Fruit fly (Drosophila melanogaster) whole organism, embryonic: Measurements from ENCODE around the gene CG1999.
A peak's percentile ranks its signal among the peaks of the same experiment; 100 is the strongest.

ENCODE experiments used
- Antp ChIP-seq: fragments of 200-800 bp; sonication (Bioruptor generic); optimal IDR thresholded peaks from 3 replicates; lab custom pipeline; 2016; ENCODE audit warnings: missing biosample characterization, missing genetic modification characterization
- BEAF-32 ChIP-seq: fragments of 200-800 bp; sonication (Bioruptor generic); optimal IDR thresholded peaks from 3 replicates; lab custom pipeline; 2017; ENCODE audit warnings: missing biosample characterization, missing genetic modification characterization, mild to moderate bottlenecking, moderate library complexity, missing genetic modification reagents
- CG11093 ChIP-seq: fragments of 200-800 bp; sonication (Bioruptor generic); IDR thresholded peaks from 3 replicates; pipeline ENCODE4 v1.3.6; 2022; ENCODE audit warnings: missing biosample characterization, missing genetic modification characterization
- CG12071 ChIP-seq: fragments of 200-800 bp; sonication (Bioruptor generic); optimal IDR thresholded peaks from 3 replicates; lab custom pipeline; 2018; ENCODE audit warnings: missing biosample characterization, mild to moderate bottlenecking, missing genetic modification characterization
- CG12659 ChIP-seq: fragments of 200-800 bp; sonication (Bioruptor generic); optimal IDR thresholded peaks from 3 replicates; lab custom pipeline; 2017; ENCODE audit warnings: mild to moderate bottlenecking, missing biosample characterization, missing genetic modification reagents, missing genetic modification characterization
- CG13123 ChIP-seq: fragments of 200-800 bp; sonication (Bioruptor generic); optimal IDR thresholded peaks from 2 replicates; lab custom pipeline; 2016; ENCODE audit warnings: missing biosample characterization, missing genetic modification characterization
- CG13894 ChIP-seq: fragments of 200-800 bp; sonication (Bioruptor generic); optimal IDR thresholded peaks from 3 replicates; lab custom pipeline; 2018; ENCODE audit warnings: missing biosample characterization, mild to moderate bottlenecking, missing genetic modification characterization, moderate library complexity
- CG14014 ChIP-seq: fragments of 200-800 bp; sonication (Bioruptor generic); IDR thresholded peaks from 2 replicates; pipeline ENCODE4 v1.3.6; 2022; ENCODE audit warnings: missing biosample characterization, missing genetic modification characterization
- CG17186 ChIP-seq: fragments of 200-800 bp; sonication (Bioruptor generic); optimal IDR thresholded peaks from 3 replicates; lab custom pipeline; 2017; ENCODE audit warnings: missing biosample characterization, missing genetic modification reagents, missing genetic modification characterization
- CG18262 ChIP-seq: fragments of 200-800 bp; optimal IDR thresholded peaks from 3 replicates; lab custom pipeline; 2019; ENCODE audit warnings: missing biosample characterization, mild to moderate bottlenecking, missing genetic modification characterization, moderate library complexity
- CG18476 ChIP-seq: fragments of 200-800 bp; sonication (Bioruptor generic); optimal IDR thresholded peaks from 2 replicates; lab custom pipeline; 2016; ENCODE audit warnings: missing biosample characterization, mild to moderate bottlenecking, missing genetic modification characterization
- CG32532 ChIP-seq: fragments of 200-800 bp; sonication (Bioruptor generic); IDR thresholded peaks from 2 replicates; pipeline ENCODE4 v1.3.6; 2022; ENCODE audit warnings: missing biosample characterization, missing genetic modification characterization
- CG4707 ChIP-seq: fragments of 200-800 bp; sonication (Bioruptor generic); optimal IDR thresholded peaks from 2 replicates; lab custom pipeline; 2018; ENCODE audit warnings: missing biosample characterization, mild to moderate bottlenecking, missing genetic modification characterization, moderate library complexity
- CG6175 ChIP-seq: fragments of 200-800 bp; sonication (Bioruptor generic); IDR thresholded peaks from 3 replicates; pipeline ENCODE4 v1.3.6; 2022; ENCODE audit warnings: missing biosample characterization, missing genetic modification characterization
- CG6689 ChIP-seq: fragments of 200-800 bp; sonication (Bioruptor generic); IDR thresholded peaks from 2 replicates; pipeline ENCODE4 v1.3.6; 2022; ENCODE audit warnings: missing biosample characterization, missing genetic modification characterization
- CG6791 ChIP-seq: fragments of 200-800 bp; sonication (Bioruptor generic); IDR thresholded peaks from 3 replicates; pipeline ENCODE4 v1.3.6; 2022; ENCODE audit warnings: missing biosample characterization, missing genetic modification characterization; ENCODE audit not compliant: partially characterized antibody
- CG6813 ChIP-seq: fragments of 200-800 bp; sonication (Bioruptor generic); optimal IDR thresholded peaks from 2 replicates; lab custom pipeline; 2017; ENCODE audit warnings: missing biosample characterization, missing genetic modification characterization, mild to moderate bottlenecking, moderate library complexity, missing genetic modification reagents
- CG8089 ChIP-seq: fragments of 200-800 bp; sonication (Bioruptor generic); optimal IDR thresholded peaks from 3 replicates; lab custom pipeline; 2016; ENCODE audit warnings: missing biosample characterization, missing genetic modification characterization
- CkIIα-i1 ChIP-seq: fragments of 200-800 bp; sonication (Bioruptor generic); IDR thresholded peaks from 2 replicates; pipeline ENCODE4 v1.3.6; 2022; ENCODE audit warnings: missing biosample characterization, missing genetic modification characterization
- Deaf1 ChIP-seq: fragments of 200-800 bp; optimal IDR thresholded peaks from 3 replicates; lab custom pipeline; 2019; ENCODE audit warnings: missing biosample characterization, mild to moderate bottlenecking, missing genetic modification characterization, moderate library complexity
- Dek ChIP-seq: fragments of 200-800 bp; sonication (Bioruptor generic); optimal IDR thresholded peaks from 3 replicates; lab custom pipeline; 2019; ENCODE audit warnings: missing biosample characterization, mild to moderate bottlenecking, missing genetic modification characterization, moderate library complexity
- H2.0 ChIP-seq: fragments of 200-800 bp; sonication (Bioruptor generic); IDR thresholded peaks from 2 replicates; pipeline ENCODE4 v1.3.6; 2022; ENCODE audit warnings: missing biosample characterization, missing genetic modification characterization
- NC2β ChIP-seq: fragments of 200-800 bp; sonication (Bioruptor generic); optimal IDR thresholded peaks from 2 replicates; lab custom pipeline; 2016; ENCODE audit warnings: missing biosample characterization, missing genetic modification characterization
- NK7.1 ChIP-seq: fragments of 200-800 bp; sonication (Bioruptor generic); optimal IDR thresholded peaks from 3 replicates; lab custom pipeline; 2016; ENCODE audit warnings: missing biosample characterization, missing genetic modification characterization
- Nf-YB ChIP-seq: fragments of 200-800 bp; sonication (Bioruptor generic); optimal IDR thresholded peaks from 3 replicates; lab custom pipeline; 2019; ENCODE audit warnings: missing biosample characterization, mild to moderate bottlenecking, missing genetic modification characterization, moderate library complexity
- PHDP ChIP-seq: fragments of 200-800 bp; sonication (Bioruptor generic); optimal IDR thresholded peaks from 3 replicates; lab custom pipeline; 2018; ENCODE audit warnings: missing biosample characterization, mild to moderate bottlenecking, missing genetic modification characterization, moderate library complexity
- Sox102F ChIP-seq: fragments of 200-800 bp; sonication (Bioruptor generic); optimal IDR thresholded peaks from 2 replicates; lab custom pipeline; 2018; ENCODE audit warnings: missing biosample characterization, mild to moderate bottlenecking, missing genetic modification characterization, moderate library complexity
- Sry-δ ChIP-seq: fragments of 200-800 bp; sonication (Bioruptor generic); optimal IDR thresholded peaks from 2 replicates; lab custom pipeline; 2016; ENCODE audit warnings: missing biosample characterization, missing genetic modification characterization
- Ssrp ChIP-seq: fragments of 200-800 bp; sonication (Bioruptor generic); optimal IDR thresholded peaks from 2 replicates; lab custom pipeline; 2018; ENCODE audit warnings: missing biosample characterization, mild to moderate bottlenecking, missing genetic modification characterization, moderate library complexity
- Stat92E ChIP-seq, 3 experiments: fragments of >200 bp in 2 of 3; fragments of 200-800 bp in 1 of 3; sonication (Bioruptor generic) in 1 of 3; optimal IDR thresholded peaks; 2 replicates each; lab custom pipeline; 2017 to 2019; ENCODE audit warnings: missing biosample characterization in 3 of 3, missing genetic modification characterization in 3 of 3, mild to moderate bottlenecking in 1 of 3, moderate library complexity in 1 of 3
- Usf ChIP-seq: fragments of 200-800 bp; sonication (Bioruptor generic); optimal IDR thresholded peaks from 2 replicates; lab custom pipeline; 2017; ENCODE audit warnings: missing genotype, missing biosample characterization, missing genetic modification characterization
- Xbp1 ChIP-seq: fragments of 200-800 bp; sonication (Bioruptor generic); optimal IDR thresholded peaks from 3 replicates; lab custom pipeline; 2016; ENCODE audit warnings: missing biosample characterization, mild to moderate bottlenecking, missing genetic modification characterization
- ara ChIP-seq: fragments of 200-800 bp; sonication (Bioruptor generic); IDR thresholded peaks from 2 replicates; pipeline ENCODE4 v1.3.6; 2022; ENCODE audit warnings: missing biosample characterization, missing genetic modification characterization
- caup ChIP-seq: fragments of 200-800 bp; sonication (Bioruptor generic); optimal IDR thresholded peaks from 3 replicates; lab custom pipeline; 2017; ENCODE audit warnings: missing biosample characterization, mild to moderate bottlenecking, missing genetic modification characterization, moderate library complexity; ENCODE audit not compliant: severe bottlenecking
- ci ChIP-seq: fragments of 200-800 bp; sonication (Bioruptor generic); IDR thresholded peaks from 3 replicates; pipeline ENCODE4 v1.3.6; 2022; ENCODE audit warnings: missing biosample characterization, missing genetic modification characterization
- crc ChIP-seq: fragments of 200-800 bp; sonication (Bioruptor generic); optimal IDR thresholded peaks from 2 replicates; lab custom pipeline; 2016; ENCODE audit warnings: missing biosample characterization, missing genetic modification characterization
- crol ChIP-seq: fragments of 200-800 bp; sonication (Bioruptor generic); IDR thresholded peaks from 2 replicates; pipeline ENCODE4 v1.3.6; 2022; ENCODE audit warnings: missing biosample characterization, missing genetic modification characterization
- dm ChIP-seq: fragments of 200-800 bp; sonication (Bioruptor generic); optimal IDR thresholded peaks from 3 replicates; lab custom pipeline; 2016; ENCODE audit warnings: missing biosample characterization, missing genetic modification characterization
- insv ChIP-seq, 2 experiments: fragments of 200-800 bp; sonication (Bioruptor generic); optimal IDR thresholded peaks; 3 replicates each; lab custom pipeline; 2016 to 2018; ENCODE audit warnings: missing biosample characterization in 2 of 2, missing genetic modification characterization in 2 of 2
- otp ChIP-seq: fragments of 200-800 bp; sonication (Bioruptor generic); IDR thresholded peaks from 3 replicates; pipeline ENCODE4, ENCODE4 v1.3.6; 2022; ENCODE audit warnings: missing biosample characterization, missing genetic modification characterization
- p53 ChIP-seq: fragments of 200-800 bp; sonication (Bioruptor generic); optimal IDR thresholded peaks from 2 replicates; lab custom pipeline; 2016; ENCODE audit warnings: missing biosample characterization, missing genetic modification characterization
- pros ChIP-seq: fragments of 200-800 bp; sonication (Bioruptor generic); optimal IDR thresholded peaks from 3 replicates; lab custom pipeline; 2019; ENCODE audit warnings: missing biosample characterization, mild to moderate bottlenecking, missing genetic modification characterization, moderate library complexity
- pum ChIP-seq: fragments of 200-800 bp; sonication (Bioruptor generic); optimal IDR thresholded peaks from 2 replicates; lab custom pipeline; 2016; ENCODE audit warnings: missing biosample characterization, missing genetic modification characterization
- row ChIP-seq: fragments of 200-800 bp; sonication (Bioruptor generic); IDR thresholded peaks from 3 replicates; pipeline ENCODE4 v1.3.6; 2022; ENCODE audit warnings: missing biosample characterization, missing genetic modification characterization
- toy ChIP-seq: fragments of 200-800 bp; sonication (Bioruptor generic); IDR thresholded peaks from 2 replicates; pipeline ENCODE4 v1.3.6; 2022; ENCODE audit warnings: missing biosample characterization, missing genetic modification characterization
- unpg ChIP-seq: fragments of 200-800 bp; sonication (Bioruptor generic); optimal IDR thresholded peaks from 3 replicates; lab custom pipeline; 2018; ENCODE audit warnings: missing biosample characterization, mild to moderate bottlenecking, missing genetic modification characterization, moderate library complexity
- usp ChIP-seq: fragments of >200 bp; optimal IDR thresholded peaks from 2 replicates; lab custom pipeline; 2017; ENCODE audit warnings: missing biosample characterization, missing genetic modification characterization
- vnd ChIP-seq: fragments of 200-800 bp; sonication (Bioruptor generic); IDR thresholded peaks from 3 replicates; pipeline ENCODE4 v1.3.6; 2022; ENCODE audit warnings: missing biosample characterization, missing genetic modification characterization; ENCODE audit not compliant: partially characterized antibody
- vvl ChIP-seq: fragments of 200-800 bp; sonication (Bioruptor generic); IDR thresholded peaks from 2 replicates; pipeline ENCODE4 v1.3.6; 2022; ENCODE audit warnings: missing biosample characterization, missing genetic modification characterization

The CG1999 gene

dm6 chrX:7319053-7319702 is 39.4 kb upstream of the CG1999 start:
- peak; percentile 26 for TF ChIP-seq Deaf1 (tag; lab: Kevin White, UChicago)
- peak; percentile 74 for TF ChIP-seq CG6689
- TF ChIP-seq Stat92E (GFP tag; optimal IDR thresholded peaks at IDR 0.05; lab: Kevin White, UChicago), result no peak
- no peak for TF ChIP-seq CkIIα-i1 (GFP tag; lab: Robert Waterston, UW)
- peak; percentile 23 for TF ChIP-seq Sry-δ (GFP tag; lab: Kevin White, UChicago)
- peak; percentile 77 for TF ChIP-seq CG6813 (GFP tag; lab: Kevin White, UChicago)
- TF ChIP-seq crc, result peak; percentile 22
- TF ChIP-seq Xbp1 (GFP tag; lab: Kevin White, UChicago), result peak; percentile 81
- TF ChIP-seq CG6791 (GFP tag; lab: Robert Waterston, UW), result no peak
- peak; percentile 74; the same call in 2 of the 3 replicates for TF ChIP-seq ci
- TF ChIP-seq CG4707 (GFP tag; lab: Kevin White, UChicago), result peak; percentile 24
- TF ChIP-seq Sox102F (GFP tag; lab: Kevin White, UChicago), result peak; percentile 84
- peak; percentile 77 for TF ChIP-seq vvl (GFP tag; lab: Robert Waterston, UW)
- peak; percentile 94 for TF ChIP-seq CG18262 (tag; lab: Kevin White, UChicago)
- TF ChIP-seq CG13894 (tag; lab: Kevin White, UChicago), result no peak
- peak; percentile 42 for TF ChIP-seq H2.0 (GFP tag; lab: Robert Waterston, UW)
- TF ChIP-seq vnd (GFP tag; lab: Robert Waterston, UW), result no peak
- TF ChIP-seq CG8089 (GFP tag; lab: Kevin White, UChicago), result peak; percentile 73
- no peak for TF ChIP-seq toy
- no peak for TF ChIP-seq CG6175
- peak; percentile 56 for TF ChIP-seq dm (GFP tag; lab: Kevin White, UChicago)
- TF ChIP-seq CG12659 (GFP tag; lab: Kevin White, UChicago), result peak; percentile 55
- TF ChIP-seq Usf, result peak; percentile 59
- TF ChIP-seq CG32532 (GFP tag; lab: Robert Waterston, UW), result no peak; the same call in 1 of the 2 replicates
- peak; percentile 78 for TF ChIP-seq NC2β (GFP tag; lab: Kevin White, UChicago)
- TF ChIP-seq ara, result peak; percentile 84
- TF ChIP-seq otp (GFP tag; lab: Robert Waterston, UW), result 0 out of 3 replicates have a peak, but pooled peaks have one; percentile 41
- no peak for TF ChIP-seq BEAF-32
- TF ChIP-seq insv (GFP tag; optimal IDR thresholded peaks at IDR 0.05; lab: Kevin White, UChicago), result no peak
- TF ChIP-seq Antp, result peak; percentile 60
- 0 out of 3 replicates have a peak, but pooled peaks have one; percentile 21 for TF ChIP-seq CG11093 (GFP tag; lab: Robert Waterston, UW)
- peak; percentile 71 for TF ChIP-seq row (GFP tag; lab: Robert Waterston, UW)
- peak; percentile 43 for TF ChIP-seq Dek (tag; lab: Kevin White, UChicago)
- peak; percentile 93 for TF ChIP-seq Ssrp (tag; lab: Kevin White, UChicago)
- peak; percentile 67 for TF ChIP-seq Nf-YB
- TF ChIP-seq crol, result no peak
- peak; percentile 84 for TF ChIP-seq unpg (GFP tag; lab: Kevin White, UChicago)
- TF ChIP-seq CG14014, result no peak
- TF ChIP-seq pros, result peak; percentile 76
- no peak for TF ChIP-seq CG12071 (GFP tag; lab: Kevin White, UChicago)
- peak; percentile 9 for TF ChIP-seq p53 (GFP tag; lab: Kevin White, UChicago)
- TF ChIP-seq pum (GFP tag; lab: Kevin White, UChicago), result peak; percentile 71
- peak; percentile 64 for TF ChIP-seq CG18476
- TF ChIP-seq NK7.1, result peak; percentile 11
- peak; percentile 41 for TF ChIP-seq CG13123 (GFP tag; lab: Kevin White, UChicago)
- no peak for TF ChIP-seq usp (GFP tag; lab: Kevin White, UChicago)
- TF ChIP-seq PHDP (tag; lab: Kevin White, UChicago), result peak; percentile 74
- TF ChIP-seq CG17186 (GFP tag; lab: Kevin White, UChicago), result peak; percentile 64
- TF ChIP-seq caup (GFP tag; lab: Kevin White, UChicago), result no peak
